Fruit fly (Drosophila melanogaster) whole organism, embryonic: ENCODE data around the gene CG10301.

Experiments used
- ATbp ChIP-seq: fragments of 200-800 bp; sonication (Bioruptor generic); optimal IDR thresholded peaks from 2 replicates; lab custom pipeline; 2017; ENCODE audit warnings: missing biosample characterization, mild to moderate bottlenecking, missing genetic modification characterization, missing genetic modification reagents
- Ada2b ChIP-seq: fragments of 200-800 bp; sonication (Bioruptor generic); IDR thresholded peaks from 2 replicates; pipeline ENCODE4 v1.3.6; 2022; ENCODE audit warnings: missing biosample characterization, missing genetic modification characterization
- B-H1 ChIP-seq: fragments of 200-800 bp; sonication (Bioruptor generic); IDR thresholded peaks from 3 replicates; pipeline ENCODE4 v1.3.6; 2022; ENCODE audit warnings: missing biosample characterization, missing genetic modification characterization
- CG11085 ChIP-seq: fragments of 200-800 bp; sonication (Bioruptor generic); IDR thresholded peaks from 2 replicates; pipeline ENCODE4 v1.3.6; 2022; ENCODE audit warnings: missing biosample characterization, missing genetic modification characterization
- CG11504 ChIP-seq: fragments of 200-800 bp; sonication (Bioruptor generic); optimal IDR thresholded peaks from 3 replicates; lab custom pipeline; 2019; ENCODE audit warnings: missing biosample characterization, mild to moderate bottlenecking, missing genetic modification characterization, moderate library complexity
- CG12155 ChIP-seq: fragments of 200-800 bp; sonication (Bioruptor generic); optimal IDR thresholded peaks from 3 replicates; lab custom pipeline; 2016; ENCODE audit warnings: missing biosample characterization, missing genetic modification characterization
- CG15073 ChIP-seq: fragments of 200-800 bp; sonication (Bioruptor generic); optimal IDR thresholded peaks from 2 replicates; lab custom pipeline; 2016; ENCODE audit warnings: missing biosample characterization, missing genetic modification characterization
- CG15601 ChIP-seq: fragments of 200-800 bp; sonication (Bioruptor generic); optimal IDR thresholded peaks from 3 replicates; lab custom pipeline; 2019; ENCODE audit warnings: missing biosample characterization, mild to moderate bottlenecking, missing genetic modification characterization, moderate library complexity
- CG2678 ChIP-seq: fragments of 200-800 bp; sonication (Bioruptor generic); optimal IDR thresholded peaks from 3 replicates; lab custom pipeline; 2019; ENCODE audit warnings: missing biosample characterization, mild to moderate bottlenecking, missing genetic modification characterization, moderate library complexity
- CG2875 ChIP-seq: fragments of 200-800 bp; sonication (Bioruptor generic); optimal IDR thresholded peaks from 2 replicates; lab custom pipeline; 2017; ENCODE audit warnings: missing biosample characterization, mild to moderate bottlenecking, missing genetic modification characterization, missing genetic modification reagents
- CG32532 ChIP-seq: fragments of 200-800 bp; sonication (Bioruptor generic); IDR thresholded peaks from 2 replicates; pipeline ENCODE4 v1.3.6; 2022; ENCODE audit warnings: missing biosample characterization, missing genetic modification characterization
- CG3407 ChIP-seq: fragments of 200-800 bp; sonication (Bioruptor generic); optimal IDR thresholded peaks from 2 replicates; lab custom pipeline; 2018; ENCODE audit warnings: missing biosample characterization, mild to moderate bottlenecking, missing genetic modification characterization
- CG3847 ChIP-seq: fragments of 200-800 bp; sonication (Bioruptor generic); IDR thresholded peaks from 2 replicates; pipeline ENCODE4 v1.3.6; 2022; ENCODE audit warnings: missing biosample characterization, missing genetic modification characterization
- CG4617 ChIP-seq: fragments of 200-800 bp; sonication (Bioruptor generic); optimal IDR thresholded peaks from 3 replicates; lab custom pipeline; 2016; ENCODE audit warnings: missing biosample characterization, missing genetic modification characterization, borderline replicate concordance
- CG6254 ChIP-seq: fragments of 200-800 bp; sonication (Bioruptor generic); optimal IDR thresholded peaks from 3 replicates; lab custom pipeline; 2017; ENCODE audit warnings: mild to moderate bottlenecking, missing biosample characterization, missing genetic modification reagents, missing genetic modification characterization
- CG6683 ChIP-seq: fragments of 200-800 bp; sonication (Bioruptor generic); optimal IDR thresholded peaks from 2 replicates; lab custom pipeline; 2017; ENCODE audit warnings: missing biosample characterization, mild to moderate bottlenecking, missing genetic modification characterization, missing genetic modification reagents
- CG6791 ChIP-seq: fragments of 200-800 bp; sonication (Bioruptor generic); IDR thresholded peaks from 3 replicates; pipeline ENCODE4 v1.3.6; 2022; ENCODE audit warnings: missing biosample characterization, missing genetic modification characterization; ENCODE audit not compliant: partially characterized antibody
- CG7372 ChIP-seq: fragments of 200-800 bp; sonication (Bioruptor generic); IDR thresholded peaks from 2 replicates; pipeline ENCODE4 v1.3.6; 2022; ENCODE audit warnings: missing biosample characterization, missing genetic modification characterization
- CG7745 ChIP-seq: fragments of 200-800 bp; sonication (Bioruptor generic); optimal IDR thresholded peaks from 2 replicates; lab custom pipeline; 2018; ENCODE audit warnings: missing biosample characterization, mild to moderate bottlenecking, missing genetic modification characterization, moderate library complexity
- CG8089 ChIP-seq: fragments of 200-800 bp; sonication (Bioruptor generic); optimal IDR thresholded peaks from 3 replicates; lab custom pipeline; 2016; ENCODE audit warnings: missing biosample characterization, missing genetic modification characterization
- CG8944 ChIP-seq: fragments of 200-800 bp; sonication (Bioruptor generic); optimal IDR thresholded peaks from 3 replicates; lab custom pipeline; 2016; ENCODE audit warnings: missing biosample characterization, missing genetic modification characterization
- CG9817 ChIP-seq: fragments of 200-800 bp; sonication (Bioruptor generic); optimal IDR thresholded peaks from 2 replicates; lab custom pipeline; 2018; ENCODE audit warnings: missing biosample characterization, mild to moderate bottlenecking, missing genetic modification characterization, moderate library complexity
- Hand ChIP-seq: fragments of 200-800 bp; sonication (Bioruptor generic); optimal IDR thresholded peaks from 2 replicates; lab custom pipeline; 2017; ENCODE audit warnings: mild to moderate bottlenecking, missing biosample characterization, missing genetic modification reagents, missing genetic modification characterization
- HmgZ ChIP-seq: fragments of 200-800 bp; sonication (Bioruptor generic); optimal IDR thresholded peaks from 2 replicates; lab custom pipeline; 2018; ENCODE audit warnings: missing biosample characterization, mild to moderate bottlenecking, missing genetic modification characterization
- Hsf ChIP-seq: fragments of 200-800 bp; sonication (Bioruptor generic); optimal IDR thresholded peaks from 3 replicates; lab custom pipeline; 2016; ENCODE audit warnings: missing biosample characterization, missing genetic modification characterization
- Kr ChIP-seq: fragments of 200-800 bp; sonication (Bioruptor generic); optimal IDR thresholded peaks from 2 replicates; lab custom pipeline; 2017; ENCODE audit warnings: missing biosample characterization, mild to moderate bottlenecking, missing genetic modification characterization
- al ChIP-seq: fragments of 200-800 bp; sonication (Bioruptor generic); IDR thresholded peaks from 2 replicates; pipeline ENCODE4 v1.3.6; 2022; ENCODE audit warnings: missing biosample characterization, missing genetic modification characterization
- cato ChIP-seq: fragments of 200-800 bp; sonication (Bioruptor generic); optimal IDR thresholded peaks from 2 replicates; lab custom pipeline; 2016; ENCODE audit warnings: missing biosample characterization, missing genetic modification characterization, borderline replicate concordance
- chif ChIP-seq, 2 experiments: fragments of 200-800 bp; sonication (Bioruptor generic); optimal IDR thresholded peaks; 3 replicates each; lab custom pipeline; 2016; ENCODE audit warnings: missing biosample characterization in 2 of 2, missing genetic modification characterization in 2 of 2
- chm ChIP-seq: fragments of 200-800 bp; sonication (Bioruptor generic); IDR thresholded peaks from 2 replicates; pipeline ENCODE4 v1.3.6; 2022; ENCODE audit warnings: missing biosample characterization, missing genetic modification characterization
- da ChIP-seq: fragments of 200-800 bp; sonication (Bioruptor generic); optimal IDR thresholded peaks from 2 replicates; lab custom pipeline; 2016; ENCODE audit warnings: missing biosample characterization, missing genetic modification characterization
- dm ChIP-seq: fragments of 200-800 bp; sonication (Bioruptor generic); optimal IDR thresholded peaks from 3 replicates; lab custom pipeline; 2016; ENCODE audit warnings: missing biosample characterization, missing genetic modification characterization
- eve ChIP-seq, 2 experiments: fragments of >200 bp; optimal IDR thresholded peaks; 2 replicates each; lab custom pipeline; 2017; ENCODE audit warnings: missing biosample characterization in 2 of 2, missing genetic modification characterization in 2 of 2
- fu2 ChIP-seq: fragments of 200-800 bp; sonication (Bioruptor generic); optimal IDR thresholded peaks from 2 replicates; lab custom pipeline; 2016; ENCODE audit warnings: missing biosample characterization, missing genetic modification characterization
- gfzf ChIP-seq: fragments of 200-800 bp; sonication (Bioruptor generic); optimal IDR thresholded peaks from 2 replicates; lab custom pipeline; 2016; ENCODE audit warnings: missing biosample characterization, mild to moderate bottlenecking, missing genetic modification characterization, moderate library complexity
- h ChIP-seq: fragments of >200 bp; optimal IDR thresholded peaks from 2 replicates; lab custom pipeline; 2017
- her ChIP-seq: fragments of 200-800 bp; sonication (Bioruptor generic); optimal IDR thresholded peaks from 2 replicates; lab custom pipeline; 2016; ENCODE audit warnings: missing biosample characterization, missing genetic modification characterization
- ind ChIP-seq: fragments of 200-800 bp; sonication (Bioruptor generic); optimal IDR thresholded peaks from 3 replicates; lab custom pipeline; 2016; ENCODE audit warnings: missing biosample characterization, missing genetic modification characterization
- kah ChIP-seq: fragments of 200-800 bp; sonication (Bioruptor generic); optimal IDR thresholded peaks from 2 replicates; lab custom pipeline; 2018; ENCODE audit warnings: missing biosample characterization, mild to moderate bottlenecking, missing genetic modification characterization
- kni ChIP-seq: fragments of 200-800 bp; sonication (Bioruptor generic); optimal IDR thresholded peaks from 3 replicates; lab custom pipeline; 2017; ENCODE audit warnings: mild to moderate bottlenecking, missing biosample characterization, missing genetic modification reagents, missing genetic modification characterization
- lbe ChIP-seq: fragments of 200-800 bp; sonication (Bioruptor generic); optimal IDR thresholded peaks from 2 replicates; lab custom pipeline; 2016; ENCODE audit warnings: missing biosample characterization, mild to moderate bottlenecking, missing genetic modification characterization
- lola ChIP-seq, 3 experiments: fragments of >200 bp in 2 of 3; fragments of 200-800 bp in 1 of 3; sonication (Bioruptor generic) in 1 of 3; optimal IDR thresholded peaks; 2 replicates each; lab custom pipeline; 2017 to 2019; ENCODE audit warnings: missing biosample characterization in 3 of 3, missing genetic modification characterization in 3 of 3, mild to moderate bottlenecking in 1 of 3, moderate library complexity in 1 of 3
- otp ChIP-seq: fragments of 200-800 bp; sonication (Bioruptor generic); IDR thresholded peaks from 3 replicates; pipeline ENCODE4, ENCODE4 v1.3.6; 2022; ENCODE audit warnings: missing biosample characterization, missing genetic modification characterization
- pnt ChIP-seq: fragments of 200-800 bp; sonication (Bioruptor generic); optimal IDR thresholded peaks from 3 replicates; lab custom pipeline; 2016; ENCODE audit warnings: missing biosample characterization, missing genetic modification characterization
- sc ChIP-seq, 3 experiments: fragments of >200 bp in 2 of 3; fragments of 200-800 bp in 1 of 3; sonication (Bioruptor generic) in 1 of 3; optimal IDR thresholded peaks; 2 replicates in 2 of 3; 3 replicates in 1 of 3; lab custom pipeline; 2017; ENCODE audit warnings: mild to moderate bottlenecking in 1 of 3, missing biosample characterization in 1 of 3, missing genetic modification characterization in 1 of 3, missing genetic modification reagents in 1 of 3
- scrt ChIP-seq: fragments of 200-800 bp; sonication (Bioruptor generic); optimal IDR thresholded peaks from 2 replicates; lab custom pipeline; 2018; ENCODE audit warnings: missing biosample characterization, mild to moderate bottlenecking, missing genetic modification characterization, moderate library complexity
- slou ChIP-seq: fragments of 200-800 bp; sonication (Bioruptor generic); optimal IDR thresholded peaks from 3 replicates; lab custom pipeline; 2016; ENCODE audit warnings: missing biosample characterization, missing genetic modification characterization
- trem ChIP-seq: fragments of 200-800 bp; optimal IDR thresholded peaks from 3 replicates; lab custom pipeline; 2019; ENCODE audit warnings: missing biosample characterization, mild to moderate bottlenecking, missing genetic modification characterization, moderate library complexity
- trh ChIP-seq: fragments of 200-800 bp; sonication (Bioruptor generic); optimal IDR thresholded peaks from 2 replicates; lab custom pipeline; 2016; ENCODE audit warnings: missing biosample characterization, missing genetic modification characterization
- twi ChIP-seq: fragments of 200-800 bp; optimal IDR thresholded peaks from 2 replicates; lab custom pipeline; 2019; ENCODE audit warnings: missing biosample characterization, mild to moderate bottlenecking, missing genetic modification characterization, moderate library complexity
- zfh2 ChIP-seq: fragments of 200-800 bp; sonication (Bioruptor generic); optimal IDR thresholded peaks from 2 replicates; lab custom pipeline; 2016; ENCODE audit warnings: missing biosample characterization, missing genetic modification characterization

The CG10301 gene

DNA sequence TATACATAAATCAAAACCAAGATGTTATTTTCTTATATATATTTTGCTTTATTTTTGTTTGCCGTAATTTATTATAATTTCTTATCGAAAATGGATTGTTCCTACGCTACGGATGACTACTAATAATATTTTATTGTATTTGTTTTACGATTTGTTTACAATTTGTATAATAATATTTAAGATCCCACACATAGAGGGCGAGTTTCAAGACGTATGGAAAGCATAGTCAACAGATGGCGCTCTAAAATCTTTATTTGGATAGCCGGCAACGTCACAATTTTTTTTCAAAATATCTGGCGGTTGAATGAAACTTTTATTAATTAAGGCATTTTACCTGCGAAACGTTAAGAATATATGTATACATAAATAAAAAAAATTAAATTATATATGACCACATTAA, 12.0 kb downstream of the CG10301 start (continued):
- no peak for TF ChIP-seq CG8089 (GFP tag; lab: Kevin White, UChicago)
- no peak for TF ChIP-seq cato (GFP tag; lab: Kevin White, UChicago)
- no peak for TF ChIP-seq zfh2 (GFP tag; lab: Kevin White, UChicago)
- peak in 1 of 2 experiments; percentile 31 for TF ChIP-seq eve (GFP tag; optimal IDR thresholded peaks at IDR 0.05; lab: Kevin White, UChicago)
- no peak for TF ChIP-seq CG7745
- TF ChIP-seq CG3407 (GFP tag; lab: Kevin White, UChicago), result no peak
- TF ChIP-seq CG15601, result peak; percentile 52
- no peak for TF ChIP-seq her
- 0 out of 2 replicates have a peak, but pooled peaks have one; percentile 11 for TF ChIP-seq CG11085 (GFP tag; lab: Robert Waterston, UW)
- no peak for TF ChIP-seq Hand (GFP tag; lab: Kevin White, UChicago)
- TF ChIP-seq kah (GFP tag; lab: Kevin White, UChicago), result no peak
- no peak for TF ChIP-seq chm (GFP tag; lab: Robert Waterston, UW)
- TF ChIP-seq fu2 (GFP tag; lab: Kevin White, UChicago), result no peak
- no peak for TF ChIP-seq sc (optimal IDR thresholded peaks at IDR 0.05; lab: Kevin White, UChicago)
- TF ChIP-seq sc (GFP tag; optimal IDR thresholded peaks at IDR 0.05; lab: Kevin White, UChicago), result no peak
- TF ChIP-seq al (GFP tag; lab: Robert Waterston, UW), result no peak
- no peak for TF ChIP-seq Kr (GFP tag; lab: Kevin White, UChicago)
- no peak for TF ChIP-seq otp
- TF ChIP-seq dm (GFP tag; lab: Kevin White, UChicago), result no peak
- peak; percentile 1 for TF ChIP-seq CG12155
- TF ChIP-seq B-H1 (GFP tag; lab: Robert Waterston, UW), result no peak
- TF ChIP-seq CG11504, result peak; percentile 50
- no peak for TF ChIP-seq pnt
- TF ChIP-seq trem (tag; lab: Kevin White, UChicago), result peak; percentile 26
- no peak for TF ChIP-seq slou (GFP tag; lab: Kevin White, UChicago)
- TF ChIP-seq Ada2b (GFP tag; lab: Robert Waterston, UW), result no peak
- no peak for TF ChIP-seq CG2875 (GFP tag; lab: Kevin White, UChicago)
- TF ChIP-seq HmgZ (tag; lab: Kevin White, UChicago), result peak; percentile 84
- TF ChIP-seq CG15073 (GFP tag; lab: Kevin White, UChicago), result no peak
- TF ChIP-seq lbe, result peak; percentile 15
- TF ChIP-seq ind (GFP tag; lab: Kevin White, UChicago), result peak; percentile 21
- no peak for TF ChIP-seq chif (GFP tag; optimal IDR thresholded peaks at IDR 0.05; lab: Kevin White, UChicago)
- TF ChIP-seq CG6791 (GFP tag; lab: Robert Waterston, UW), result no peak
- TF ChIP-seq lola (GFP tag; optimal IDR thresholded peaks at IDR 0.05; lab: Kevin White, UChicago), result no peak
- no peak for TF ChIP-seq da (GFP tag; lab: Kevin White, UChicago)
- no peak for TF ChIP-seq CG32532
- TF ChIP-seq trh (GFP tag; lab: Kevin White, UChicago), result no peak
- no peak for TF ChIP-seq twi (tag; lab: Kevin White, UChicago)
- no peak for TF ChIP-seq ATbp
- TF ChIP-seq CG8944 (GFP tag; lab: Kevin White, UChicago), result no peak
- no peak for TF ChIP-seq CG6254
- peak; percentile 13; the same call in 1 of the 2 replicates for TF ChIP-seq CG7372 (GFP tag; lab: Robert Waterston, UW)
- no peak for TF ChIP-seq scrt (GFP tag; lab: Kevin White, UChicago)
- TF ChIP-seq h (lab: Kevin White, UChicago), result no peak
- TF ChIP-seq CG2678 (tag; lab: Kevin White, UChicago), result peak; percentile 42
- peak; percentile 7 for TF ChIP-seq CG4617 (GFP tag; lab: Kevin White, UChicago)
- TF ChIP-seq kni (GFP tag; lab: Kevin White, UChicago), result no peak
- TF ChIP-seq Hsf (GFP tag; lab: Kevin White, UChicago), result no peak
- TF ChIP-seq gfzf, result no peak
- peak; percentile 65 for TF ChIP-seq CG3847 (GFP tag; lab: Robert Waterston, UW)
- peak; percentile 56 for TF ChIP-seq CG9817
- no peak for TF ChIP-seq CG6683
